Fruit fly (Drosophila melanogaster) whole organism, embryonic: Measurements from ENCODE around the gene CG14931.
A peak's percentile ranks its signal among the peaks of the same experiment; 100 is the strongest.

Experiments
- Bteb2 ChIP-seq: fragments of 200-800 bp; sonication (Bioruptor generic); optimal IDR thresholded peaks from 2 replicates; lab custom pipeline; 2016; ENCODE audit warnings: missing biosample characterization, missing genetic modification characterization
- CG10267 ChIP-seq: fragments of 200-800 bp; sonication (Bioruptor generic); optimal IDR thresholded peaks from 2 replicates; lab custom pipeline; 2018; ENCODE audit warnings: missing biosample characterization, mild to moderate bottlenecking, missing genetic modification characterization, moderate library complexity
- CG11560 ChIP-seq: fragments of 200-800 bp; sonication (Bioruptor generic); IDR thresholded peaks from 3 replicates; pipeline ENCODE4 v1.3.6; 2022; ENCODE audit warnings: missing biosample characterization, missing genetic modification characterization
- CG12219 ChIP-seq: fragments of 200-800 bp; sonication (Bioruptor generic); optimal IDR thresholded peaks from 3 replicates; lab custom pipeline; 2018; ENCODE audit warnings: missing biosample characterization, mild to moderate bottlenecking, missing genetic modification characterization
- CG12236 ChIP-seq: fragments of 200-800 bp; sonication (Bioruptor generic); optimal IDR thresholded peaks from 2 replicates; lab custom pipeline; 2016; ENCODE audit warnings: missing biosample characterization, missing genetic modification characterization
- CG12391 ChIP-seq: fragments of 200-800 bp; sonication (Bioruptor generic); optimal IDR thresholded peaks from 3 replicates; lab custom pipeline; 2018; ENCODE audit warnings: missing biosample characterization, mild to moderate bottlenecking, missing genetic modification characterization, moderate library complexity
- CG14710 ChIP-seq: fragments of 200-800 bp; sonication (Bioruptor generic); optimal IDR thresholded peaks from 3 replicates; lab custom pipeline; 2019; ENCODE audit warnings: missing biosample characterization, mild to moderate bottlenecking, missing genetic modification characterization, moderate library complexity
- CG17568 ChIP-seq: fragments of 200-800 bp; sonication (Bioruptor generic); optimal IDR thresholded peaks from 2 replicates; lab custom pipeline; 2018; ENCODE audit warnings: missing biosample characterization, mild to moderate bottlenecking, missing genetic modification characterization, moderate library complexity
- CG2129 ChIP-seq: fragments of 200-800 bp; sonication (Bioruptor generic); IDR thresholded peaks from 2 replicates; pipeline ENCODE4 v1.3.6; 2022; ENCODE audit warnings: missing biosample characterization, missing genetic modification characterization; ENCODE audit not compliant: partially characterized antibody
- CG2202 ChIP-seq: fragments of 200-800 bp; sonication (Bioruptor generic); optimal IDR thresholded peaks from 2 replicates; lab custom pipeline; 2018; ENCODE audit warnings: missing biosample characterization, mild to moderate bottlenecking, missing genetic modification characterization
- CG33557 ChIP-seq: fragments of 200-800 bp; sonication (Bioruptor generic); optimal IDR thresholded peaks from 2 replicates; lab custom pipeline; 2019; ENCODE audit warnings: missing biosample characterization, mild to moderate bottlenecking, missing genetic modification characterization, moderate library complexity
- CG3838 ChIP-seq: fragments of 200-800 bp; sonication (Bioruptor generic); optimal IDR thresholded peaks from 3 replicates; lab custom pipeline; 2016; ENCODE audit warnings: missing biosample characterization, missing genetic modification characterization
- CG3847 ChIP-seq: fragments of 200-800 bp; sonication (Bioruptor generic); IDR thresholded peaks from 2 replicates; pipeline ENCODE4 v1.3.6; 2022; ENCODE audit warnings: missing biosample characterization, missing genetic modification characterization
- CG9797 ChIP-seq: fragments of 200-800 bp; sonication (Bioruptor generic); optimal IDR thresholded peaks from 3 replicates; lab custom pipeline; 2018; ENCODE audit warnings: missing biosample characterization, mild to moderate bottlenecking, missing genetic modification characterization
- CHES-1-like ChIP-seq: fragments of 200-800 bp; sonication (Bioruptor generic); optimal IDR thresholded peaks from 2 replicates; lab custom pipeline; 2016; ENCODE audit warnings: missing biosample characterization, missing genetic modification characterization
- D19B ChIP-seq: fragments of 200-800 bp; sonication (Bioruptor generic); optimal IDR thresholded peaks from 2 replicates; lab custom pipeline; 2017; ENCODE audit warnings: missing biosample characterization, mild to moderate bottlenecking, missing genetic modification characterization
- Dip2 ChIP-seq: fragments of 200-800 bp; sonication (Bioruptor generic); IDR thresholded peaks from 2 replicates; pipeline ENCODE4 v1.3.6; 2022; ENCODE audit warnings: missing biosample characterization, missing genetic modification characterization
- Ets65A ChIP-seq: fragments of 200-800 bp; sonication (Bioruptor generic); peaks from one replicate; lab custom pipeline; 2016; ENCODE audit warnings: missing biosample characterization, missing genetic modification characterization
- Fer2 ChIP-seq: fragments of 200-800 bp; sonication (Bioruptor generic); optimal IDR thresholded peaks from 2 replicates; lab custom pipeline; 2018; ENCODE audit warnings: missing biosample characterization, mild to moderate bottlenecking, missing genetic modification characterization, moderate library complexity
- HLH54F ChIP-seq: fragments of 200-800 bp; sonication (Bioruptor generic); optimal IDR thresholded peaks from 3 replicates; lab custom pipeline; 2016; ENCODE audit warnings: missing biosample characterization, missing genetic modification characterization
- Hr51 ChIP-seq, 2 experiments: fragments of 200-800 bp; sonication (Bioruptor generic); optimal IDR thresholded peaks; 2 replicates in 1 of 2; 3 replicates in 1 of 2; lab custom pipeline; 2016 to 2018; ENCODE audit warnings: missing biosample characterization in 2 of 2, missing genetic modification characterization in 2 of 2, mild to moderate bottlenecking in 1 of 2, moderate library complexity in 1 of 2
- Med ChIP-seq: fragments of 200-800 bp; sonication (Bioruptor generic); peaks from one replicate; lab custom pipeline; 2016; ENCODE audit warnings: missing biosample characterization, missing genetic modification characterization, mild to moderate bottlenecking, inconsistent platforms, moderate library complexity
- NK7.1 ChIP-seq: fragments of 200-800 bp; sonication (Bioruptor generic); optimal IDR thresholded peaks from 3 replicates; lab custom pipeline; 2016; ENCODE audit warnings: missing biosample characterization, missing genetic modification characterization
- Oaz ChIP-seq: fragments of 200-800 bp; sonication (Bioruptor generic); IDR thresholded peaks from 2 replicates; pipeline ENCODE4 v1.3.6; 2022; ENCODE audit warnings: missing biosample characterization, missing genetic modification characterization
- Trl ChIP-seq, 3 experiments: fragments of >200 bp in 2 of 3; fragments of 200-800 bp in 1 of 3; sonication (Bioruptor generic) in 1 of 3; optimal IDR thresholded peaks; 2 replicates in 1 of 3; 3 replicates in 2 of 3; lab custom pipeline; 2016 to 2017; ENCODE audit warnings: missing biosample characterization in 1 of 3, missing genetic modification characterization in 1 of 3
- bowl ChIP-seq: fragments of 200-800 bp; sonication (Bioruptor generic); IDR thresholded peaks from 2 replicates; pipeline ENCODE4 v1.3.6; 2022; ENCODE audit warnings: missing biosample characterization, missing genetic modification characterization
- cg ChIP-seq: fragments of 200-800 bp; sonication (Bioruptor generic); optimal IDR thresholded peaks from 3 replicates; lab custom pipeline; 2019; ENCODE audit warnings: missing biosample characterization, mild to moderate bottlenecking, missing genetic modification characterization, moderate library complexity
- crp ChIP-seq, 2 experiments: fragments of 200-800 bp; sonication (Bioruptor generic); optimal IDR thresholded peaks; 2 replicates in 1 of 2; 3 replicates in 1 of 2; lab custom pipeline; 2017; ENCODE audit warnings: missing biosample characterization in 2 of 2, missing genetic modification characterization in 2 of 2, mild to moderate bottlenecking in 1 of 2, moderate library complexity in 1 of 2
- disco-r ChIP-seq: fragments of 200-800 bp; sonication (Bioruptor generic); optimal IDR thresholded peaks from 2 replicates; lab custom pipeline; 2016; ENCODE audit warnings: missing biosample characterization, missing genetic modification characterization
- ems ChIP-seq: fragments of 200-800 bp; sonication (Bioruptor generic); optimal IDR thresholded peaks from 3 replicates; lab custom pipeline; 2016; ENCODE audit warnings: missing biosample characterization, missing genetic modification characterization
- lola ChIP-seq, 3 experiments: fragments of >200 bp in 2 of 3; fragments of 200-800 bp in 1 of 3; sonication (Bioruptor generic) in 1 of 3; optimal IDR thresholded peaks; 2 replicates each; lab custom pipeline; 2017 to 2019; ENCODE audit warnings: missing biosample characterization in 3 of 3, missing genetic modification characterization in 3 of 3, mild to moderate bottlenecking in 1 of 3, moderate library complexity in 1 of 3
- salm ChIP-seq: fragments of 200-800 bp; sonication (Bioruptor generic); optimal IDR thresholded peaks from 2 replicates; lab custom pipeline; 2018; ENCODE audit warnings: missing biosample characterization, mild to moderate bottlenecking, missing genetic modification characterization
- sisA ChIP-seq: fragments of 200-800 bp; sonication (Bioruptor generic); IDR thresholded peaks from 2 replicates; pipeline ENCODE4 v1.3.6; 2022; ENCODE audit warnings: missing biosample characterization, missing genetic modification characterization
- slbo ChIP-seq: fragments of 200-800 bp; sonication (Bioruptor generic); IDR thresholded peaks from 2 replicates; pipeline ENCODE4 v1.3.6; 2022; ENCODE audit warnings: missing biosample characterization, missing genetic modification characterization
- stwl ChIP-seq: fragments of 200-800 bp; sonication (Bioruptor generic); optimal IDR thresholded peaks from 3 replicates; lab custom pipeline; 2018; ENCODE audit warnings: missing biosample characterization, mild to moderate bottlenecking, missing genetic modification characterization, moderate library complexity
- tap ChIP-seq: fragments of 200-800 bp; optimal IDR thresholded peaks from 3 replicates; lab custom pipeline; 2019; ENCODE audit warnings: missing biosample characterization, mild to moderate bottlenecking, missing genetic modification characterization, moderate library complexity
- wor ChIP-seq: fragments of 200-800 bp; sonication (Bioruptor generic); IDR thresholded peaks from 2 replicates; pipeline ENCODE4 v1.3.6; 2022; ENCODE audit warnings: missing biosample characterization, missing genetic modification characterization
- zf30C ChIP-seq: fragments of 200-800 bp; sonication (Bioruptor generic); optimal IDR thresholded peaks from 3 replicates; lab custom pipeline; 2018; ENCODE audit warnings: missing biosample characterization, mild to moderate bottlenecking, missing genetic modification characterization
- zfh2 ChIP-seq: fragments of 200-800 bp; sonication (Bioruptor generic); optimal IDR thresholded peaks from 2 replicates; lab custom pipeline; 2016; ENCODE audit warnings: missing biosample characterization, missing genetic modification characterization

The CG14931 gene

dm6 chr2L:11753922-11754321 is 34.2 kb upstream of the CG14931 start, which contains the start of gene CG42471:
TSS of gene CG42471 (minus strand) at chr2L:11754022.
- TF ChIP-seq Med (GFP tag; lab: Kevin White, UChicago) = no peak
- TF ChIP-seq CG3847 = no peak
- no peak for TF ChIP-seq disco-r (GFP tag; lab: Kevin White, UChicago)
- no peak for TF ChIP-seq Trl (optimal IDR thresholded peaks at IDR 0.05; lab: Kevin White, UChicago)
- TF ChIP-seq Trl (GFP tag; optimal IDR thresholded peaks at IDR 0.05; lab: Kevin White, UChicago) = no peak
- TF ChIP-seq CG2202 = no peak
- no peak for TF ChIP-seq CG12236 (GFP tag; lab: Kevin White, UChicago)

dm6 chr2L:11754402-11754801 is 33.7 kb upstream of the CG14931 start, which contains the start of gene Sfp33A1:
TSS of gene Sfp33A1 (minus strand) at chr2L:11754502.
- TF ChIP-seq slbo (no peak), CG12391 (tag; lab: Kevin White, UChicago) (no peak), wor (GFP tag; lab: Robert Waterston, UW) (no peak), Fer2 (no peak), Ets65A (peak; percentile 25)

- TF ChIP-seq tap (tag; lab: Kevin White, UChicago) (no peak), CG12219 (GFP tag; lab: Kevin White, UChicago) (no peak), CG3838 (no peak), crp (GFP tag; optimal IDR thresholded peaks at IDR 0.05; lab: Kevin White, UChicago) (no peak), bowl (GFP tag; lab: Robert Waterston, UW) (no peak), stwl (tag; lab: Kevin White, UChicago) (peak; percentile 39), cg (GFP tag; lab: Kevin White, UChicago) (no peak), CG17568 (GFP tag; lab: Kevin White, UChicago) (no peak), zf30C (no peak), ems (no peak), Oaz (GFP tag; lab: Robert Waterston, UW) (no peak), D19B (GFP tag; lab: Kevin White, UChicago) (no peak), Bteb2 (GFP tag; lab: Kevin White, UChicago) (no peak), Dip2 (GFP tag; lab: Robert Waterston, UW) (no peak), CG9797 (GFP tag; lab: Kevin White, UChicago) (no peak), CG2129 (GFP tag; lab: Robert Waterston, UW) (no peak), CG14710 (tag; lab: Kevin White, UChicago) (peak; percentile 95), CG33557 (GFP tag; lab: Kevin White, UChicago) (no peak), lola (GFP tag; optimal IDR thresholded peaks at IDR 0.05; lab: Kevin White, UChicago) (no peak), CG11560 (no peak), Hr51 (GFP tag; optimal IDR thresholded peaks at IDR 0.05; lab: Kevin White, UChicago) (no peak), CG10267 (peak; percentile 24), salm (tag; lab: Kevin White, UChicago) (no peak), CHES-1-like (GFP tag; lab: Kevin White, UChicago) (no peak)
- TF ChIP-seq, all 482 proteins: peak for 3
Measured at dm6 chr2L:11789690-11790089, 1.6 kb downstream of the CG14931 start, which contains the start of gene CG14932. TSS of gene CG14932 (plus strand) at chr2L:11789919.

- TF ChIP-seq HLH54F (GFP tag; lab: Kevin White, UChicago) (no peak), NK7.1 (GFP tag; lab: Kevin White, UChicago) (no peak), sisA (GFP tag; lab: Robert Waterston, UW) (no peak), zfh2 (no peak)
Measured at dm6 chr2L:11792265-11792664, 4.1 kb downstream of the CG14931 start, which contains the start of gene Tsp33B. TSS of gene Tsp33B (minus strand) at chr2L:11792365.
